Fruit fly (Drosophila melanogaster) whole organism, pupa: Measurements from ENCODE around the gene CG34132.

ENCODE experiments used
- CG15710 ChIP-seq: fragments of 200-800 bp; sonication (Bioruptor generic); optimal IDR thresholded peaks from 2 replicates; lab custom pipeline; 2018; ENCODE audit warnings: missing biosample characterization, mild to moderate bottlenecking, missing genetic modification characterization, moderate library complexity
- CG32121 ChIP-seq: fragments of 200-800 bp; sonication (Bioruptor generic); IDR thresholded peaks from 2 replicates; pipeline ENCODE4 v1.3.6; 2022; ENCODE audit warnings: missing biosample characterization, missing genetic modification characterization
- D1 ChIP-seq: fragments of 200-800 bp; sonication (Bioruptor generic); optimal IDR thresholded peaks from 2 replicates; lab custom pipeline; 2018; ENCODE audit warnings: missing biosample characterization, mild to moderate bottlenecking, missing genetic modification characterization, moderate library complexity
- EcR ChIP-seq: fragments of 200-800 bp; sonication (Bioruptor generic); optimal IDR thresholded peaks from 3 replicates; lab custom pipeline; 2019; ENCODE audit warnings: missing biosample characterization, missing genetic modification characterization, mild to moderate bottlenecking, moderate library complexity, missing genetic modification reagents
- gl ChIP-seq: fragments of 200-800 bp; sonication (Bioruptor generic); optimal IDR thresholded peaks from 2 replicates; lab custom pipeline; 2018; ENCODE audit warnings: missing biosample characterization, mild to moderate bottlenecking, missing genetic modification characterization

DNA sequence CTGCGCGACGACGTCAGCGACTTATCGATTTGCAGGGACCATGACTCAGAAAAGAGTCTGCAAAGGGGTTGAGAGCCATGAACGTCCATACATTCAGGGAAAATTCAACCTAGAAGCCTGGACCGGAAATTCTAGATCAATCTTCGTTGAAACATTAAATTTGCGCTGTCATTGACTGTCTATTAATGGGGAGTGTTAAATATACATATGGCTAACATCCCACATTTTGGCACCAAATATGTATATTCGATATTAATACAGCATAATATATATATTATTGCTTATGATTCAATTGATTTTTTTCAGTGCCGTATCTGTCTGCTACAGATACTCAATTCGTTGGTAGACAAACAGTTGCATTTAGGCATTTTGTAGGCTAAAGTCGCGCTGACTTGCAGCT is 16.7 kb upstream of the CG34132 start:
- TF ChIP-seq EcR (no peak), D1 (tag; lab: Kevin White, UChicago) (no peak), gl (tag; lab: Kevin White, UChicago) (no peak), CG32121 (GFP tag; lab: Robert Waterston, UW) (no peak), CG15710 (tag; lab: Kevin White, UChicago) (peak; percentile 8)
